Worm (Caenorhabditis elegans) whole organism, L4 larva: ENCODE results near the gene ZK856.14.

ENCODE experiments used
- F10B5.3 ChIP-seq: sonication (generic microtip); optimal IDR thresholded peaks from 2 replicates; lab custom pipeline; 2016; ENCODE audit warnings: mild to moderate bottlenecking, missing genetic modification characterization, missing compliant biosample characterization
- F44E2.7 ChIP-seq: fragments of 200-800 bp; sonication (Bioruptor generic); IDR thresholded peaks from 2 replicates; pipeline ENCODE4 v2.1.2; 2022; ENCODE audit warnings: missing genetic modification characterization, missing compliant biosample characterization
- Y105C5A.15 ChIP-seq: fragments of 200-800 bp; sonication (Bioruptor generic); IDR thresholded peaks from 2 replicates; pipeline ENCODE4 v1.3.6; 2022; ENCODE audit warnings: missing genetic modification characterization, missing compliant biosample characterization
- Y5F2A.4 ChIP-seq: fragments of 200-800 bp; sonication (Bioruptor generic); optimal IDR thresholded peaks from 2 replicates; lab custom pipeline; 2018; ENCODE audit warnings: mild to moderate bottlenecking, missing genetic modification characterization, missing compliant biosample characterization
- Y75B8A.6 ChIP-seq: fragments of 200-800 bp; sonication (Bioruptor generic); IDR thresholded peaks from 2 replicates; pipeline ENCODE4 v1.3.6; 2022; ENCODE audit warnings: missing genetic modification reagents, missing genetic modification characterization, missing compliant biosample characterization
- ZK337.2 ChIP-seq: fragments of 200-800 bp; sonication (Bioruptor generic); IDR thresholded peaks from 2 replicates; pipeline ENCODE4 v1.3.6; 2022; ENCODE audit warnings: missing genetic modification reagents, missing genetic modification characterization, missing compliant biosample characterization
- aha-1 ChIP-seq: fragments of 150-350 bp; peaks from one replicate; lab custom pipeline; 2014; ENCODE audit warnings: missing biosample characterization, missing genetic modification characterization
- aly-2 ChIP-seq: sonication (generic microtip); optimal IDR thresholded peaks from 2 replicates; lab custom pipeline; 2018; ENCODE audit warnings: missing biosample characterization, missing genetic modification characterization
- ama-1 ChIP-seq: fragments of 150-350 bp; optimal IDR thresholded peaks from 2 replicates; lab custom pipeline; 2014; ENCODE audit warnings: inconsistent platforms, mixed read lengths
- attf-4 ChIP-seq: sonication (generic microtip); optimal IDR thresholded peaks from 3 replicates; lab custom pipeline; 2017; ENCODE audit warnings: missing biosample characterization, missing genetic modification characterization
- ceh-20 ChIP-seq: fragments of 200-800 bp; sonication (Bioruptor generic); IDR thresholded peaks from 2 replicates; pipeline ENCODE4 v1.3.6; 2022; ENCODE audit warnings: missing genetic modification reagents, missing genetic modification characterization, missing compliant biosample characterization
- ceh-28 ChIP-seq: fragments of 150-350 bp; optimal IDR thresholded peaks from 2 replicates; lab custom pipeline; 2014; ENCODE audit warnings: missing biosample characterization, missing genetic modification reagents, missing genetic modification characterization
- ceh-32 ChIP-seq: sonication (generic microtip); optimal IDR thresholded peaks from 2 replicates; lab custom pipeline; 2016; ENCODE audit warnings: mild to moderate bottlenecking, missing genetic modification characterization, missing compliant biosample characterization; ENCODE audit not compliant: poor library complexity
- ceh-62 ChIP-seq: sonication (generic microtip); optimal IDR thresholded peaks from 2 replicates; lab custom pipeline; 2017; ENCODE audit warnings: missing biosample characterization, missing genetic modification characterization
- ceh-82 ChIP-seq: sonication (generic microtip); optimal IDR thresholded peaks from 2 replicates; lab custom pipeline; 2017; ENCODE audit warnings: missing biosample characterization, missing genetic modification characterization
- ces-1 ChIP-seq: fragments of 150-350 bp; sonication (generic microtip); optimal IDR thresholded peaks from 4 replicates; lab custom pipeline; 2014; ENCODE audit warnings: missing biosample characterization, missing genetic modification reagents, missing genetic modification characterization
- ctbp-1 ChIP-seq: fragments of 200-800 bp; sonication (Bioruptor generic); IDR thresholded peaks from 2 replicates; pipeline ENCODE4 v1.3.6; 2022; ENCODE audit warnings: missing genetic modification reagents, missing genetic modification characterization, missing compliant biosample characterization
- daf-16 ChIP-seq, 3 experiments: sonication (generic microtip); optimal IDR thresholded peaks; 2 replicates each; lab custom pipeline; 2016 to 2017; ENCODE audit warnings: missing genetic modification characterization in 3 of 3, missing genetic modification reagents in 3 of 3, mild to moderate bottlenecking in 2 of 3, missing compliant biosample characterization in 2 of 3, missing biosample characterization in 1 of 3, moderate library complexity in 1 of 3
- dpl-1 ChIP-seq: fragments of 150-350 bp; optimal IDR thresholded peaks from 2 replicates; lab custom pipeline; 2014; ENCODE audit warnings: missing biosample characterization, missing genetic modification reagents, missing genetic modification characterization
- dve-1 ChIP-seq: sonication (generic microtip); optimal IDR thresholded peaks from 2 replicates; lab custom pipeline; 2017; ENCODE audit warnings: antibody characterized with exemption, mild to moderate bottlenecking, missing genetic modification characterization, missing compliant biosample characterization; ENCODE audit not compliant: insufficient read depth
- egl-27 ChIP-seq: sonication (generic microtip); optimal IDR thresholded peaks from 3 replicates; lab custom pipeline; 2017; ENCODE audit warnings: missing biosample characterization, missing genetic modification reagents, missing genetic modification characterization
- fkh-10 ChIP-seq: fragments of 150-350 bp; optimal IDR thresholded peaks from 2 replicates; lab custom pipeline; 2014; ENCODE audit warnings: missing biosample characterization, missing genetic modification reagents, missing genetic modification characterization
- fos-1 ChIP-seq: fragments of 150-350 bp; optimal IDR thresholded peaks from 2 replicates; lab custom pipeline; 2014; ENCODE audit warnings: missing biosample characterization, missing genetic modification characterization
- gei-8 ChIP-seq: fragments of 200-800 bp; sonication (Bioruptor generic); optimal IDR thresholded peaks from 2 replicates; lab custom pipeline; 2018; ENCODE audit warnings: mild to moderate bottlenecking, missing genetic modification characterization, missing compliant biosample characterization
- hif-1 ChIP-seq, 2 experiments: sonication (generic microtip); optimal IDR thresholded peaks; 2 replicates each; lab custom pipeline; 2016 to 2017; ENCODE audit warnings: missing compliant biosample characterization in 2 of 2, missing genetic modification characterization in 2 of 2, missing genetic modification reagents in 2 of 2, missing genotype in 2 of 2, mild to moderate bottlenecking in 1 of 2
- hlh-11 ChIP-seq: fragments of 200-800 bp; sonication (Bioruptor generic); optimal IDR thresholded peaks from 2 replicates; lab custom pipeline; 2018; ENCODE audit warnings: mild to moderate bottlenecking, missing genetic modification characterization, missing compliant biosample characterization
- lin-15B ChIP-seq: fragments of 150-350 bp; sonication (generic microtip); optimal IDR thresholded peaks from 3 replicates; lab custom pipeline; 2014; ENCODE audit warnings: missing biosample characterization, missing genetic modification characterization
- lin-39 ChIP-seq: fragments of 150-350 bp; optimal IDR thresholded peaks from 2 replicates; lab custom pipeline; 2014; ENCODE audit warnings: missing biosample characterization, missing genetic modification reagents, missing genetic modification characterization
- mdt-29 ChIP-seq: fragments of 200-800 bp; sonication (Bioruptor generic); IDR thresholded peaks from 2 replicates; pipeline ENCODE4 v1.3.6; 2022; ENCODE audit warnings: missing genetic modification reagents, missing genetic modification characterization, missing compliant biosample characterization
- nhr-10 ChIP-seq: fragments of 150-350 bp; optimal IDR thresholded peaks from 2 replicates; lab custom pipeline; 2014; ENCODE audit warnings: missing biosample characterization, missing genetic modification characterization
- nhr-11 ChIP-seq: fragments of 150-350 bp; optimal IDR thresholded peaks from 2 replicates; lab custom pipeline; 2014; ENCODE audit warnings: missing biosample characterization, missing genetic modification characterization
- nhr-111 ChIP-seq: fragments of 200-800 bp; sonication (Bioruptor generic); optimal IDR thresholded peaks from 2 replicates; lab custom pipeline; 2018; ENCODE audit warnings: mild to moderate bottlenecking, missing genetic modification characterization, missing compliant biosample characterization
- nhr-28 ChIP-seq: fragments of 150-350 bp; optimal IDR thresholded peaks from 2 replicates; lab custom pipeline; 2014; ENCODE audit warnings: missing biosample characterization, missing genetic modification characterization
- nhr-42 ChIP-seq: fragments of 200-800 bp; sonication (Bioruptor generic); IDR thresholded peaks from 2 replicates; pipeline ENCODE4 v1.3.6; 2022; ENCODE audit warnings: missing genetic modification characterization, missing compliant biosample characterization
- nhr-48 ChIP-seq: sonication (generic microtip); optimal IDR thresholded peaks from 2 replicates; lab custom pipeline; 2016; ENCODE audit warnings: mild to moderate bottlenecking, missing genetic modification characterization, missing compliant biosample characterization
- nhr-77 ChIP-seq: fragments of 150-350 bp; optimal IDR thresholded peaks from 2 replicates; lab custom pipeline; 2014; ENCODE audit warnings: missing biosample characterization, missing genetic modification characterization
- pha-4 ChIP-seq, 2 experiments: fragments of 150-350 bp in 1 of 2; fragments of 200-800 bp in 1 of 2; sonication (Bioruptor generic) in 1 of 2; IDR thresholded peaks in 1 of 2; optimal IDR thresholded peaks in 1 of 2; 2 replicates each; pipeline versions ENCODE4 v1.3.6 to Lab custom; 2014 to 2022; ENCODE audit warnings: missing genetic modification characterization in 2 of 2, missing genetic modification reagents in 2 of 2, missing biosample characterization in 1 of 2, missing compliant biosample characterization in 1 of 2
- pqm-1 ChIP-seq: sonication (generic microtip); optimal IDR thresholded peaks from 2 replicates; lab custom pipeline; 2017; ENCODE audit warnings: missing biosample characterization, missing genetic modification characterization
- saeg-2 ChIP-seq: fragments of 200-800 bp; sonication (Bioruptor generic); IDR thresholded peaks from 2 replicates; pipeline ENCODE4 v1.3.6; 2022; ENCODE audit warnings: missing genetic modification reagents, missing genetic modification characterization, missing compliant biosample characterization
- sdz-12 ChIP-seq: fragments of 200-800 bp; sonication (Bioruptor generic); optimal IDR thresholded peaks from 2 replicates; lab custom pipeline; 2018; ENCODE audit warnings: mild to moderate bottlenecking, missing genetic modification characterization, missing compliant biosample characterization
- skn-1 ChIP-seq: fragments of 150-350 bp; optimal IDR thresholded peaks from 2 replicates; lab custom pipeline; 2014; ENCODE audit warnings: missing biosample characterization, missing genetic modification characterization
- snpc-1.2 ChIP-seq: fragments of 200-800 bp; sonication (Bioruptor generic); IDR thresholded peaks from 2 replicates; pipeline ENCODE4 v1.3.6; 2022; ENCODE audit warnings: missing genetic modification reagents, missing genetic modification characterization, missing compliant biosample characterization
- spr-1 ChIP-seq: sonication (generic microtip); optimal IDR thresholded peaks from 2 replicates; lab custom pipeline; 2016; ENCODE audit warnings: mild to moderate bottlenecking, missing genetic modification characterization, missing compliant biosample characterization
- tag-97 ChIP-seq: fragments of 200-800 bp; sonication (Bioruptor generic); IDR thresholded peaks from 2 replicates; pipeline ENCODE4 v1.3.6; 2022; ENCODE audit warnings: missing genetic modification characterization, missing compliant biosample characterization
- zip-2 ChIP-seq: fragments of 150-350 bp; optimal IDR thresholded peaks from 2 replicates; lab custom pipeline; 2014; ENCODE audit warnings: missing biosample characterization, missing genetic modification characterization
- ztf-11 ChIP-seq: fragments of 150-350 bp; optimal IDR thresholded peaks from 2 replicates; lab custom pipeline; 2014; ENCODE audit warnings: missing biosample characterization, missing genetic modification characterization
- ztf-7 ChIP-seq: fragments of 150-350 bp; optimal IDR thresholded peaks from 2 replicates; lab custom pipeline; 2014; ENCODE audit warnings: missing biosample characterization, missing genetic modification characterization

The ZK856.14 gene

ce11 chrV:10252682-10253081, 35.9 kb downstream of the ZK856.14 start (continued):
- TF ChIP-seq spr-1 (tag; lab: Kevin White, UChicago) = no peak
- no peak for TF ChIP-seq skn-1 (tag; lab: Kevin White, UChicago)
- no peak for TF ChIP-seq egl-27 (tag; lab: Kevin White, UChicago)
- TF ChIP-seq F44E2.7 (GFP tag; lab: Robert Waterston, UW) = no peak
- TF ChIP-seq nhr-42 (GFP tag; lab: Robert Waterston, UW) = no peak
- TF ChIP-seq ceh-82 (tag; lab: Kevin White, UChicago) = no peak
- TF ChIP-seq nhr-28 (tag; lab: Kevin White, UChicago) = no peak
- no peak for TF ChIP-seq attf-4 (tag; lab: Kevin White, UChicago)
- TF ChIP-seq fos-1 (tag; lab: Kevin White, UChicago) = peak; percentile 23
- TF ChIP-seq F10B5.3 (tag; lab: Kevin White, UChicago) = no peak
- TF ChIP-seq fkh-10 = no peak
- no peak for TF ChIP-seq hlh-11 (tag; lab: Kevin White, UChicago)
- no peak for TF ChIP-seq nhr-111 (GFP tag; lab: Kevin White, UChicago)
- no peak for TF ChIP-seq ceh-62
- TF ChIP-seq ztf-7 (tag; lab: Kevin White, UChicago) = no peak
- TF ChIP-seq Y5F2A.4 (GFP tag; lab: Kevin White, UChicago) = no peak
- peak; percentile 80 for TF ChIP-seq ama-1
- no peak for TF ChIP-seq Y75B8A.6
- no peak for TF ChIP-seq ceh-32 (tag; lab: Kevin White, UChicago)
- no peak for TF ChIP-seq ces-1 (GFP tag; lab: Kevin White, UChicago)
- no peak for TF ChIP-seq snpc-1.2 (GFP tag; lab: Robert Waterston, UW)
- TF ChIP-seq lin-39 (tag; lab: Kevin White, UChicago) = no peak
- peak; percentile 76 for TF ChIP-seq aha-1 (tag; lab: Kevin White, UChicago)
- no peak for TF ChIP-seq Y105C5A.15 (GFP tag; lab: Robert Waterston, UW)
- no peak for TF ChIP-seq nhr-11 (tag; lab: Kevin White, UChicago)
- no peak for TF ChIP-seq nhr-48
- TF ChIP-seq daf-16 (GFP tag; optimal IDR thresholded peaks at IDR 0.05; lab: Kevin White, UChicago) = no peak
- TF ChIP-seq daf-16 (tag; optimal IDR thresholded peaks at IDR 0.05; lab: Kevin White, UChicago) = peak; percentile 15
- no peak for TF ChIP-seq lin-15B (tag; lab: Kevin White, UChicago)
- TF ChIP-seq nhr-10 = no peak
- TF ChIP-seq dpl-1 (GFP tag; lab: Kevin White, UChicago) = no peak
- TF ChIP-seq ZK337.2 (GFP tag; lab: Robert Waterston, UW) = no peak
- no peak for TF ChIP-seq ceh-20 (GFP tag; lab: Robert Waterston, UW)
- no peak for TF ChIP-seq saeg-2 (GFP tag; lab: Robert Waterston, UW)
- TF ChIP-seq, all 104 proteins: peak for 6

DNA sequence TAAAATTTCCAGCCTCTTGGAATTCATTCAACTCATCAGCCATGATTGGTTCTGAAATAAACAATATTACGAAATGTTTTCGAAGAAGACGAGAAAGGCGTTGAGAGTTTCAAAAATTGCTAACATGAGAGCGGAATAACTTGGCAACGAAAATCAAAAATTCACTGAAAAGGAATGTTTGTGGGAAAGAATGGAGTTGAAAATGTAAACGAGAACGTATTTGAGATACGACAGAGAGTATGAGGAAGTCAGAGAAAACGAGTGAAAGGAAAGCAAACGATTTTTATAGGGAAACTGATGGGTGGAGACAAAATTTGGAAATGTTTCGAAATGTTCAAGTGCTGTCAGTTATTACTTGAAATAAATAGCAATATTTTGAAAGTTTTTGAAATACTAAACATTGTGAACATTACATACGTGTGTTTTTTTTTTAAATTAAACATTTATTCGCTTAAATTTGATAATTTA, 38.2 kb downstream of the ZK856.14 start, which contains the start of gene rop-1:
Gene rop-1, minus strand, starts transcription at position 51 of the 468 bp plus-strand sequence.
- TF ChIP-seq lin-15B (tag; lab: Kevin White, UChicago) (no peak), pqm-1 (tag; lab: Kevin White, UChicago) (peak; percentile 12), pha-4 (GFP tag; IDR thresholded peaks at IDR 0.05; lab: Robert Waterston, UW) (no peak), pha-4 (tag; optimal IDR thresholded peaks at IDR 0.05; lab: Kevin White, UChicago) (peak; percentile 68), aha-1 (tag; lab: Kevin White, UChicago) (no peak), gei-8 (no peak), daf-16 (GFP tag; optimal IDR thresholded peaks at IDR 0.05; lab: Kevin White, UChicago) (no peak), daf-16 (tag; optimal IDR thresholded peaks at IDR 0.05; lab: Kevin White, UChicago) (peak; percentile 64), nhr-77 (tag; lab: Kevin White, UChicago) (no peak), nhr-10 (no peak), aly-2 (tag; lab: Kevin White, UChicago) (no peak), sdz-12 (GFP tag; lab: Kevin White, UChicago) (no peak), ceh-28 (no peak), nhr-28 (tag; lab: Kevin White, UChicago) (peak; percentile 37), dve-1 (tag; lab: Kevin White, UChicago) (peak; percentile 58), ztf-11 (tag; lab: Kevin White, UChicago) (no peak), zip-2 (tag; lab: Kevin White, UChicago) (peak; percentile 94), mdt-29 (GFP tag; lab: Robert Waterston, UW) (no peak), ctbp-1 (no peak), ama-1 (peak; percentile 59), hif-1 (tag; optimal IDR thresholded peaks at IDR 0.05; lab: Kevin White, UChicago) (no peak), tag-97 (GFP tag; lab: Robert Waterston, UW) (no peak)
- TF ChIP-seq, all 104 proteins: peak for 7
